Worm (Caenorhabditis elegans): ENCODE data around the gene spp-21.

ce11 chrX:11450261-11450660 lies 39.7 kb upstream of the spp-21 start:
- TF ChIP-seq ztf-29 (GFP tag; IDR thresholded peaks at IDR 0.05), result no peak
- TF ChIP-seq flt-1 (GFP tag; IDR thresholded peaks at IDR 0.05), result no peak
- TF ChIP-seq med-1 (GFP tag; optimal IDR thresholded peaks at IDR 0.05; ENCODE audit: insufficient read depth), result no peak
- TF ChIP-seq cog-1 (tag; optimal IDR thresholded peaks at IDR 0.05), result no peak
- TF ChIP-seq ref-1 (GFP tag; conservative IDR thresholded peaks at IDR 0.05), result no peak
- no peak for TF ChIP-seq ztf-23 (GFP tag; IDR thresholded peaks at IDR 0.05)
- no peak for TF ChIP-seq klf-2 (GFP tag; conservative IDR thresholded peaks at IDR 0.05)

All from whole organism, midembryonic.